Fruit fly (Drosophila melanogaster) whole organism, prepupa: ENCODE measurements around the gene mub.

ENCODE experiments used
- Gug ChIP-seq: fragments of 200-800 bp; sonication (Bioruptor generic); IDR thresholded peaks from 2 replicates; pipeline ENCODE4 v1.3.6; 2022; ENCODE audit warnings: missing biosample characterization, missing genetic modification characterization
- Hr38 ChIP-seq: sonication (Bioruptor generic); optimal IDR thresholded peaks from 2 replicates; lab custom pipeline; 2016; ENCODE audit warnings: missing biosample characterization, missing genetic modification characterization
- Lpt ChIP-seq: fragments of 200-800 bp; sonication (Bioruptor generic); optimal IDR thresholded peaks from 3 replicates; lab custom pipeline; 2016; ENCODE audit warnings: missing biosample characterization, missing genetic modification characterization

dm6 chr3L:21971735-21972134, 127.1 kb downstream of the mub start, which contains the start of gene P5CS:
- TF ChIP-seq Hr38 (GFP tag; lab: Kevin White, UChicago) (no peak), Gug (GFP tag; lab: Robert Waterston, UW) (no peak), Lpt (GFP tag; lab: Kevin White, UChicago) (no peak)
